Worm (Caenorhabditis elegans) whole organism, mixed stage, embryonic: Measurements from ENCODE around the gene ZK1307.2.
A peak's percentile ranks its signal among the peaks of the same experiment; 100 is the strongest.

Experiments
- M03D4.4 ChIP-seq: sonication (generic microtip); optimal IDR thresholded peaks from 2 replicates; lab custom pipeline; 2017; ENCODE audit warnings: mild to moderate bottlenecking, missing genetic modification characterization, missing compliant biosample characterization
- bed-3 ChIP-seq: fragments of 200-800 bp; sonication (Bioruptor generic); optimal IDR thresholded peaks from 3 replicates; lab custom pipeline; 2018; ENCODE audit warnings: mild to moderate bottlenecking, missing genetic modification characterization, moderate library complexity, missing compliant biosample characterization
- blmp-1 ChIP-seq: fragments of 150-350 bp; optimal IDR thresholded peaks from 2 replicates; lab custom pipeline; 2014; ENCODE audit warnings: missing biosample characterization, missing genetic modification characterization
- ceh-39 ChIP-seq: fragments of 150-350 bp; optimal IDR thresholded peaks from 2 replicates; lab custom pipeline; 2014; ENCODE audit warnings: missing biosample characterization, missing genetic modification characterization
- ceh-43 ChIP-seq: fragments of 200-800 bp; sonication (Bioruptor generic); optimal IDR thresholded peaks from 2 replicates; lab custom pipeline; 2018; ENCODE audit warnings: mild to moderate bottlenecking, missing genetic modification characterization, moderate library complexity, missing compliant biosample characterization
- ceh-83 ChIP-seq: fragments of 200-800 bp; sonication (Bioruptor generic); optimal IDR thresholded peaks from 2 replicates; lab custom pipeline; 2018; ENCODE audit warnings: mild to moderate bottlenecking, missing genetic modification characterization, missing compliant biosample characterization
- ces-1 ChIP-seq: fragments of 150-350 bp; optimal IDR thresholded peaks from 2 replicates; lab custom pipeline; 2014; ENCODE audit warnings: missing biosample characterization, missing genetic modification reagents, missing genetic modification characterization
- drap-1 ChIP-seq: fragments of 200-800 bp; sonication (Bioruptor generic); optimal IDR thresholded peaks from 3 replicates; lab custom pipeline; 2018; ENCODE audit warnings: mild to moderate bottlenecking, missing genetic modification characterization, missing compliant biosample characterization
- elt-3 ChIP-seq: fragments of 150-350 bp; optimal IDR thresholded peaks from 2 replicates; lab custom pipeline; 2014; ENCODE audit warnings: missing biosample characterization, missing genetic modification characterization
- flh-1 ChIP-seq: fragments of 200-800 bp; sonication (Bioruptor generic); optimal IDR thresholded peaks from 2 replicates; lab custom pipeline; 2018; ENCODE audit warnings: mild to moderate bottlenecking, missing genetic modification characterization, moderate library complexity, missing compliant biosample characterization
- ham-2 ChIP-seq: fragments of 200-800 bp; sonication (Bioruptor generic); optimal IDR thresholded peaks from 2 replicates; lab custom pipeline; 2018; ENCODE audit warnings: mild to moderate bottlenecking, missing genetic modification characterization, missing compliant biosample characterization
- hlh-1 ChIP-seq: fragments of 150-350 bp; optimal IDR thresholded peaks from 2 replicates; lab custom pipeline; 2014; ENCODE audit warnings: missing biosample characterization, missing genetic modification reagents, missing genetic modification characterization
- lin-13 ChIP-seq: fragments of 150-350 bp; optimal IDR thresholded peaks from 2 replicates; lab custom pipeline; 2014; ENCODE audit warnings: missing biosample characterization, missing genetic modification characterization
- lsy-2 ChIP-seq: fragments of 150-350 bp; optimal IDR thresholded peaks from 2 replicates; lab custom pipeline; 2014; ENCODE audit warnings: missing biosample characterization, missing genetic modification characterization
- mab-5 ChIP-seq: fragments of 150-350 bp; optimal IDR thresholded peaks from 2 replicates; lab custom pipeline; 2014; ENCODE audit warnings: missing biosample characterization, missing genetic modification characterization
- mep-1 ChIP-seq: fragments of 150-350 bp; optimal IDR thresholded peaks from 2 replicates; lab custom pipeline; 2017; ENCODE audit warnings: missing biosample characterization, missing genetic modification reagents, missing genetic modification characterization, inconsistent platforms
- mls-2 ChIP-seq: sonication (generic microtip); optimal IDR thresholded peaks from 2 replicates; lab custom pipeline; 2016; ENCODE audit warnings: mild to moderate bottlenecking, missing genetic modification characterization, moderate library complexity, missing compliant biosample characterization
- nhr-12 ChIP-seq: fragments of 150-350 bp; optimal IDR thresholded peaks from 2 replicates; lab custom pipeline; 2014; ENCODE audit warnings: missing biosample characterization, missing genetic modification characterization
- nhr-2 ChIP-seq: fragments of 150-350 bp; optimal IDR thresholded peaks from 2 replicates; lab custom pipeline; 2014; ENCODE audit warnings: missing biosample characterization, missing genetic modification characterization
- nhr-237 ChIP-seq: fragments of 150-350 bp; optimal IDR thresholded peaks from 2 replicates; lab custom pipeline; 2014; ENCODE audit warnings: missing biosample characterization, missing genetic modification characterization
- nhr-28 ChIP-seq: fragments of 150-350 bp; optimal IDR thresholded peaks from 2 replicates; lab custom pipeline; 2014; ENCODE audit warnings: missing biosample characterization, missing genetic modification characterization
- pha-4 ChIP-seq: fragments of 150-350 bp; optimal IDR thresholded peaks from 2 replicates; lab custom pipeline; 2018; ENCODE audit warnings: missing biosample characterization, missing genetic modification reagents, missing genetic modification characterization
- sem-2 ChIP-seq: fragments of 200-800 bp; sonication (Bioruptor generic); optimal IDR thresholded peaks from 2 replicates; lab custom pipeline; 2018; ENCODE audit warnings: mild to moderate bottlenecking, missing genetic modification characterization, missing compliant biosample characterization
- tbx-8 ChIP-seq: fragments of 200-800 bp; sonication (Bioruptor generic); optimal IDR thresholded peaks from 2 replicates; lab custom pipeline; 2018; ENCODE audit warnings: mild to moderate bottlenecking, missing genetic modification characterization, moderate library complexity, missing compliant biosample characterization
- unc-120 ChIP-seq: sonication (generic microtip); optimal IDR thresholded peaks from 2 replicates; lab custom pipeline; 2017; ENCODE audit warnings: missing genetic modification characterization, missing compliant biosample characterization; ENCODE audit not compliant: poor library complexity, severe bottlenecking
- unc-39 ChIP-seq: fragments of 150-350 bp; optimal IDR thresholded peaks from 2 replicates; lab custom pipeline; 2014; ENCODE audit warnings: missing biosample characterization, missing genetic modification characterization
- unc-62 ChIP-seq: fragments of 150-350 bp; optimal IDR thresholded peaks from 2 replicates; lab custom pipeline; 2014; ENCODE audit warnings: missing biosample characterization, missing genetic modification reagents, missing genetic modification characterization
- ztf-11 ChIP-seq: fragments of 150-350 bp; optimal IDR thresholded peaks from 2 replicates; lab custom pipeline; 2014; ENCODE audit warnings: missing biosample characterization, missing genetic modification characterization

ZK1307.2 gene

DNA sequence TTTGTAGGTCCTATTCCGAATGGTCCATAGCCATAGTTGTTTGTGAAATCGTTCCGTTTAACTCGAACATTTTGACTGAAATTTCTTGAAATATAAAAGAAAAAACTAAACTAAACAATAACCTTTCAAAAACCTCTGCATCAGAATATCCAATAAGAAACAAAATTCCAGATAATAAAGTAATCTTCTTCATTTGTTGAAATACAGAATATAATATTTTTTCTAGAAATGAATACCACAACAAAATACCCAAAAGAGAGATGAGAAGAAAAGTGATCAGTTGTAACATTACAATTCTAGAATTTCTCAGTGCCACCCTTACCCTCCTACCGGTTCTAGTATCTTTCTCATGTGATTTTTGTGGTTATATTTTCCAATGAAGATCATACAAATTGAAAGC, at the start of gene ZK1307.2:
Gene ZK1307.2, minus strand, starts transcription at position 274 of the 400 bp plus-strand sequence.
- no peak for TF ChIP-seq mab-5
- no peak for TF ChIP-seq ceh-43 (GFP tag; lab: Kevin White, UChicago)
- no peak for TF ChIP-seq nhr-28 (tag; lab: Kevin White, UChicago)
- no peak for TF ChIP-seq nhr-12
- TF ChIP-seq, all 35 proteins: peak for 0

DNA sequence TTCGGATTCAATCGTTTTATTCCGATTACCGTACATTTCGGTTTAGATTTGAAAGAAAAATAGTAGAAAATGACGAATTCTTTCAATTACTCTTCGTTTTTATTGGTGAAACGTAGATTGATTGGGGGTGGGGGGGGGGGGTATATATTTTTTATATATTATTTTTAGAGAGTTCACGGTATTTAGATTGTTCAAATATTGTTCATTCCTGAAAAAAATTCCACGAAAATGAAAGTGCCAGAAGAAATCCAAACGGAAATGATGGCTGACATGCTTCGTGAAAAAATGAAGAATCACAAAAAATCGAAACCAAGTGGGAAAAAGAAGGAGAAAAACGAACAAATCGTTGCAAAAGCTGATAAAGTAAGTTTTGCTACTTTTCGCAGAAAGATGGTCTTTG, 46.6 kb upstream of the ZK1307.2 start, which contains the start of the genes Y53C12A.8 and Y53C12A.7:
Gene Y53C12A.8, minus strand, starts transcription at position 101 of the 400 bp plus-strand sequence.
Gene Y53C12A.7, plus strand, starts transcription at position 181 of the 400 bp plus-strand sequence.
- TF ChIP-seq nhr-237 (tag; lab: Kevin White, UChicago) (no peak), unc-120 (no peak)

DNA sequence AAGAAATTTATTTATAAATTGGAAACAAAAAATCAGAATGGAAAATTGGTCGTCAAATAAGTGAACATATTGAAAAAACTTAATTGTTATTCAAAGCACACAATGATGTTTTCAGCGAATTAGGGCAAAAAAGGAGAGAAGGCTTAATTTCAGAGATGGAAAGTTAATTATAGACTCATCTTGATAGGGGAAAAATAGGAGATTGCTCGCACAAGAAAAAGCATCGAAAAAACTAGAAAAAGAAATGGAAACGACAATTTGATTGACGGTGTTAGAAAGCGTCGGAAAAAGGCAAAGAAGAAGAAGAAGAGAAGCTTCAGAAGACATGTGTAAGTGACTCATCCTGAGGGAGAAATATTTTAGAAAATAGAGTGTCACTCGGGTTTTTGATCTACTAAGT, 42.2 kb upstream of the ZK1307.2 start:
- TF ChIP-seq nhr-28 (tag; lab: Kevin White, UChicago) (no peak), ces-1 (GFP tag; lab: Kevin White, UChicago) (peak; percentile 17), ham-2 (GFP tag; lab: Kevin White, UChicago) (no peak), ceh-43 (GFP tag; lab: Kevin White, UChicago) (no peak)

DNA sequence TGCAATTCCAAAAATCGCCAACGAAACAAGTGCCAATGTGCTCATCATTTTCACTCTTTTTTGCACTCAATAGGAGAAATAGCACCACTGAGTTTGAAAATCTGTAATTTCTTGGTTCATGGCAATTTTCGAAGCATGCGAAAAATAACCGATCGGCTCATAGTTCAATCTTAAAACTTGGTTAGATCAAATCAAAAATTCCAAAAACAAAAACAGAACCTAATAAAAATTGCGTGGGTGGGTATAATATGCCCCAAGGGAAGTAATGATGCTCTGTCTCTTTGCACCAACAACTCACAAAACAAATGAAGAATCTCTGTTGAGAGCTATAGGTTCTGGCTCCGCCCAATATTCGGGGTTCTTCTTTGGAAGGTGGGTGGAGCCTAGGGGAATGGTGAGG, 38.1 kb upstream of the ZK1307.2 start, which contains the start of gene nlp-11:
Gene nlp-11, minus strand, starts transcription at position 101 of the 400 bp plus-strand sequence.
- TF ChIP-seq unc-62, result no peak
- TF ChIP-seq ceh-39 (tag; lab: Kevin White, UChicago), result no peak

DNA sequence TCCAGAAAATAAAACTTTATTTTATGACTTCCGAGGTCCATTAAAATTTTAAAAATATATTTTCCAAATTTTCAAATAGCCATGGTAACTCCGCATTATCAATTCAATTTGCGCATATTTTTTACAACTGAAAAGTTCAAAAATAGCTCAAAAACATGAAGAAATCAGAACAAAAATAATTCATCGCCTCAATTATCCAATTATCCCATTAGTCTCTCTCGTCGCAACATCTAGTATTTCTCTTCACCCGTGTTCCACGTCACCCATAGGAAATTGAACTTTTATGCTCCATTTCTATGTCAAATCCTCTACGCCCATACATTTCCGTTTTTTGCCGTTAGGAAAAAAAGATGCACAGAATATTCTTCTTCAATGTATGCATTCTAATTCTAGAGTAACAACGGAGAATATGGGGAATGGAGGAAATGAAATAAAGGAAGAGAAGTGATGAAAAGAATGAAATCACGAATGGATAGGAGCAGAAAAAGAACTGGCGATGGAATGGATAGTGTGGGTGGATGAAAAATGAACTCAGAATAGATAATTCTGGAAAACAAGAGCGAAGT, 36.4 kb upstream of the ZK1307.2 start:
- TF ChIP-seq ces-1 (GFP tag; lab: Kevin White, UChicago) (peak; percentile 48), mab-5 (no peak)

DNA sequence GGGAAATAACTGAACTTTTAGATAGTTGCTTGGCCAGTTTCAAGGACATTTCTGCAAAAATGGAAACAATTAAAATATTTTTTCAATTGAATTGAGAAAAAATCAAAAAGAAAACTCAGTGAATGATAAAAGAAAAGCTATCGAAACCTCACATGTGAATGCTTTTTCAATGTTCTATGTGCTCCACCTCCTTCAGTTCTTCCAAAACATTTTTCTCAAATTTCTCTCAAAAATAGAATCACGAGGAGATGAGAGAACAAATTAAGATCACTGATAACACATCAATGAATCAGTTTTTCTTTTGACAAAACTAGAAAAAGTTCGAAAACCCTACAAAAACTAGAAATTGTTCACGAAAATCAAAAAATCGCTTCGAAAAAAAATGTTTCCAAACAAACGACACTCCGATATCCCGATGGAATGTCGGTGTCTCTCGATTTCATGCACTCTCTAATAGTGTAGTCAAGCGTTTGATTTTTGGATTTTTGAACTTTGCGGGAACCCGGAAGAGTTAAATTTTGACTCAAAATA, 33.0 kb upstream of the ZK1307.2 start, which contains the start of gene ZK1320.9:
Gene ZK1320.9, minus strand, starts transcription at position 51 of the 531 bp plus-strand sequence.
- TF ChIP-seq blmp-1 (tag; lab: Kevin White, UChicago) (no peak), mep-1 (no peak), mab-5 (no peak), bed-3 (GFP tag; lab: Kevin White, UChicago) (no peak), tbx-8 (GFP tag; lab: Kevin White, UChicago) (no peak), lsy-2 (no peak), ham-2 (GFP tag; lab: Kevin White, UChicago) (no peak), sem-2 (GFP tag; lab: Kevin White, UChicago) (no peak), M03D4.4 (tag; lab: Kevin White, UChicago) (no peak), hlh-1 (no peak), lin-13 (tag; lab: Kevin White, UChicago) (no peak), nhr-28 (tag; lab: Kevin White, UChicago) (no peak), elt-3 (no peak)

DNA sequence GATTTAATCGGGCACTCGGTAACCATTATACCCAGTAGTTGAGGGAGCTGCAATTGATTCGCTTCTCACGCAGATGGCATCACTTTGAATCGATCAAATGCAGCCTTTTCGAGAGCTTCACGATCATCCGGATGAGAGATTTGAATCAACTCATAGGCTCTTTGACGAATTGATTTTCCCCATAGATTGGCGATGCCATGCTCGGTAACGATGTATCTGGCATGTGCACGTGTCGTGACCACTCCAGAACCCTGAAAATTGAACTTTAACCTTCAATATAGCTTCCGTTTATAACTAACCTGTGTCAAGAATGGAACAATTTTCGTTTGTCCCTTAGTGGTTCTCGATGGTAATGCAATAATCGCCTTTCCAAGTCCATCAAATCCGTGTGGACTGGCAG, 30.4 kb upstream of the ZK1307.2 start:
- TF ChIP-seq drap-1, result no peak
- TF ChIP-seq unc-39 (tag; lab: Kevin White, UChicago), result no peak
- no peak for TF ChIP-seq ztf-11
- no peak for TF ChIP-seq ham-2 (GFP tag; lab: Kevin White, UChicago)
- no peak for TF ChIP-seq flh-1 (GFP tag; lab: Kevin White, UChicago)
- TF ChIP-seq nhr-12, result no peak
- TF ChIP-seq ceh-39 (tag; lab: Kevin White, UChicago), result no peak
- no peak for TF ChIP-seq mls-2 (tag; lab: Kevin White, UChicago)
- no peak for TF ChIP-seq sem-2 (GFP tag; lab: Kevin White, UChicago)
- no peak for TF ChIP-seq unc-120
- no peak for TF ChIP-seq ceh-83 (GFP tag; lab: Kevin White, UChicago)
- TF ChIP-seq pha-4 (tag; lab: Kevin White, UChicago), result no peak
- no peak for TF ChIP-seq ceh-43 (GFP tag; lab: Kevin White, UChicago)
- no peak for TF ChIP-seq bed-3 (GFP tag; lab: Kevin White, UChicago)
- TF ChIP-seq nhr-28 (tag; lab: Kevin White, UChicago), result no peak
- TF ChIP-seq nhr-2 (tag; lab: Kevin White, UChicago), result no peak
